Worm (Caenorhabditis elegans) whole organism, late embryonic: ENCODE results near the gene ZC487.2.

Experiments used
- dve-1 ChIP-seq: sonication (generic microtip); optimal IDR thresholded peaks from 2 replicates; lab custom pipeline; 2017; ENCODE audit warnings: antibody characterized with exemption, mild to moderate bottlenecking, missing genetic modification characterization, missing compliant biosample characterization
- ets-4 ChIP-seq: sonication (generic microtip); optimal IDR thresholded peaks from 2 replicates; lab custom pipeline; 2016; ENCODE audit warnings: missing genetic modification characterization, missing compliant biosample characterization
- pha-2 ChIP-seq: sonication (generic microtip); optimal IDR thresholded peaks from 2 replicates; lab custom pipeline; 2017; ENCODE audit warnings: mild to moderate bottlenecking, missing genetic modification characterization, missing compliant biosample characterization

DNA sequence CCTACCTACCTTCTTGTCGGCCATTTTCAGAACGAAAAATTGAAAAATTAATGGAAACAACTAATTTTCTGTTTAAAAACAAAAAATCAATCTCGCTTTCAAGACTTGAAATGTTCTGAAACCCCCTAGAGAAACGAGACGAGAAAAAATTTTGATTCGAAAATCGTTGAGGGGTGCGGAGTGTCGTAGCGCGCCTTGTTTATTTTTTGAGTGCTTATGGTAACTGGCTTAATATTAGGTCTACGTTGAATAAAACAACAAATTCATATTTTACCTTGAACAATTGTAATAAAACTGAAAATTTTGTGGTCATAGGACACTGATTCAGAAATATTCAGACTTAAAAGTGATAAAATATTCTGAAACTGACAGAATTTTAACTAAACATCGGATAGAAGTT, 11.8 kb downstream of the ZC487.2 start, which contains the start of gene sna-1:
- TF ChIP-seq dve-1 (tag; lab: Kevin White, UChicago) (no peak), ets-4 (tag; lab: Kevin White, UChicago) (no peak), pha-2 (tag; lab: Kevin White, UChicago) (no peak)
